Worm (Caenorhabditis elegans) whole organism, L4 larva: ENCODE results near the gene ccm-2.

ENCODE experiments used
- F37D6.2 ChIP-seq: sonication (generic microtip); optimal IDR thresholded peaks from 2 replicates; lab custom pipeline; 2016; ENCODE audit warnings: mild to moderate bottlenecking, missing genetic modification characterization, missing compliant biosample characterization
- F44E2.7 ChIP-seq: fragments of 200-800 bp; sonication (Bioruptor generic); IDR thresholded peaks from 2 replicates; pipeline ENCODE4 v2.1.2; 2022; ENCODE audit warnings: missing genetic modification characterization, missing compliant biosample characterization
- Y75B8A.6 ChIP-seq: fragments of 200-800 bp; sonication (Bioruptor generic); IDR thresholded peaks from 2 replicates; pipeline ENCODE4 v1.3.6; 2022; ENCODE audit warnings: missing genetic modification reagents, missing genetic modification characterization, missing compliant biosample characterization
- aha-1 ChIP-seq: fragments of 150-350 bp; peaks from one replicate; lab custom pipeline; 2014; ENCODE audit warnings: missing biosample characterization, missing genetic modification characterization
- arid-1 ChIP-seq: fragments of 200-800 bp; sonication (Bioruptor generic); conservative IDR thresholded peaks from 2 replicates; pipeline ENCODE4 v1.3.6; 2022; ENCODE audit warnings: missing genetic modification reagents, missing genetic modification characterization, missing compliant biosample characterization
- ces-1 ChIP-seq: fragments of 150-350 bp; sonication (generic microtip); optimal IDR thresholded peaks from 4 replicates; lab custom pipeline; 2014; ENCODE audit warnings: missing biosample characterization, missing genetic modification reagents, missing genetic modification characterization
- cey-2 ChIP-seq: sonication (generic microtip); optimal IDR thresholded peaks from 3 replicates; lab custom pipeline; 2017; ENCODE audit warnings: missing genetic modification characterization, mild to moderate bottlenecking, missing compliant biosample characterization, antibody characterized with exemption, borderline replicate concordance; ENCODE audit not compliant: insufficient read depth
- daf-16 ChIP-seq, 3 experiments: sonication (generic microtip); optimal IDR thresholded peaks; 2 replicates each; lab custom pipeline; 2016 to 2017; ENCODE audit warnings: missing genetic modification characterization in 3 of 3, missing genetic modification reagents in 3 of 3, mild to moderate bottlenecking in 2 of 3, missing compliant biosample characterization in 2 of 3, missing biosample characterization in 1 of 3, moderate library complexity in 1 of 3
- daf-19 ChIP-seq: fragments of 200-800 bp; sonication (Bioruptor generic); conservative IDR thresholded peaks from 2 replicates; pipeline ENCODE4 v1.3.6; 2022; ENCODE audit warnings: missing genetic modification characterization, missing compliant biosample characterization
- daf-8 ChIP-seq: fragments of 200-800 bp; sonication (Bioruptor generic); IDR thresholded peaks from 2 replicates; pipeline ENCODE4 v1.3.6; 2022; ENCODE audit warnings: missing genetic modification characterization, missing compliant biosample characterization
- hlh-11 ChIP-seq: fragments of 200-800 bp; sonication (Bioruptor generic); optimal IDR thresholded peaks from 2 replicates; lab custom pipeline; 2018; ENCODE audit warnings: mild to moderate bottlenecking, missing genetic modification characterization, missing compliant biosample characterization
- lim-7 ChIP-seq: fragments of 200-800 bp; sonication (Bioruptor generic); IDR thresholded peaks from 2 replicates; pipeline ENCODE4 v1.3.6; 2022; ENCODE audit warnings: missing genetic modification characterization, missing compliant biosample characterization
- lin-15B ChIP-seq: fragments of 150-350 bp; sonication (generic microtip); optimal IDR thresholded peaks from 3 replicates; lab custom pipeline; 2014; ENCODE audit warnings: missing biosample characterization, missing genetic modification characterization
- lin-38 ChIP-seq: fragments of 200-800 bp; sonication (Bioruptor generic); IDR thresholded peaks from 2 replicates; pipeline ENCODE4 v1.3.6; 2022; ENCODE audit warnings: missing genetic modification reagents, missing genetic modification characterization, missing compliant biosample characterization
- lsy-2 ChIP-seq, 2 experiments: fragments of 150-350 bp in 1 of 2; sonication (generic microtip) in 1 of 2; optimal IDR thresholded peaks; 2 replicates each; lab custom pipeline; 2014 to 2017; ENCODE audit warnings: missing biosample characterization in 2 of 2, missing genetic modification characterization in 2 of 2
- madf-5 ChIP-seq, 2 experiments: fragments of 200-800 bp; sonication (Bioruptor generic); IDR thresholded peaks; 2 replicates each; pipeline ENCODE4 v1.3.6; 2022; ENCODE audit warnings: missing compliant biosample characterization in 2 of 2, missing genetic modification characterization in 2 of 2
- mdl-1 ChIP-seq, 2 experiments: fragments of 150-350 bp in 1 of 2; sonication (generic microtip) in 1 of 2; optimal IDR thresholded peaks; 2 replicates each; lab custom pipeline; 2014 to 2017; ENCODE audit warnings: missing biosample characterization in 2 of 2, missing genetic modification characterization in 2 of 2
- mdt-29 ChIP-seq: fragments of 200-800 bp; sonication (Bioruptor generic); IDR thresholded peaks from 2 replicates; pipeline ENCODE4 v1.3.6; 2022; ENCODE audit warnings: missing genetic modification reagents, missing genetic modification characterization, missing compliant biosample characterization
- mxl-2 ChIP-seq: fragments of 200-800 bp; sonication (Bioruptor generic); conservative IDR thresholded peaks from 2 replicates; pipeline ENCODE4 v1.3.6; 2022; ENCODE audit warnings: missing genetic modification reagents, missing genetic modification characterization, missing compliant biosample characterization
- mxl-3 ChIP-seq: fragments of 200-800 bp; sonication (Bioruptor generic); optimal IDR thresholded peaks from 2 replicates; lab custom pipeline; 2018; ENCODE audit warnings: mild to moderate bottlenecking, missing genetic modification characterization, missing compliant biosample characterization
- nhr-10 ChIP-seq: fragments of 150-350 bp; optimal IDR thresholded peaks from 2 replicates; lab custom pipeline; 2014; ENCODE audit warnings: missing biosample characterization, missing genetic modification characterization
- nhr-11 ChIP-seq: fragments of 150-350 bp; optimal IDR thresholded peaks from 2 replicates; lab custom pipeline; 2014; ENCODE audit warnings: missing biosample characterization, missing genetic modification characterization
- nhr-111 ChIP-seq: fragments of 200-800 bp; sonication (Bioruptor generic); optimal IDR thresholded peaks from 2 replicates; lab custom pipeline; 2018; ENCODE audit warnings: mild to moderate bottlenecking, missing genetic modification characterization, missing compliant biosample characterization
- nhr-42 ChIP-seq: fragments of 200-800 bp; sonication (Bioruptor generic); IDR thresholded peaks from 2 replicates; pipeline ENCODE4 v1.3.6; 2022; ENCODE audit warnings: missing genetic modification characterization, missing compliant biosample characterization
- nhr-6 ChIP-seq: fragments of 150-350 bp; optimal IDR thresholded peaks from 2 replicates; lab custom pipeline; 2014; ENCODE audit warnings: missing biosample characterization, missing genetic modification characterization
- nhr-77 ChIP-seq: fragments of 150-350 bp; optimal IDR thresholded peaks from 2 replicates; lab custom pipeline; 2014; ENCODE audit warnings: missing biosample characterization, missing genetic modification characterization
- pha-4 ChIP-seq, 2 experiments: fragments of 150-350 bp in 1 of 2; fragments of 200-800 bp in 1 of 2; sonication (Bioruptor generic) in 1 of 2; IDR thresholded peaks in 1 of 2; optimal IDR thresholded peaks in 1 of 2; 2 replicates each; pipeline versions ENCODE4 v1.3.6 to Lab custom; 2014 to 2022; ENCODE audit warnings: missing genetic modification characterization in 2 of 2, missing genetic modification reagents in 2 of 2, missing biosample characterization in 1 of 2, missing compliant biosample characterization in 1 of 2
- pqm-1 ChIP-seq: sonication (generic microtip); optimal IDR thresholded peaks from 2 replicates; lab custom pipeline; 2017; ENCODE audit warnings: missing biosample characterization, missing genetic modification characterization
- rbr-2 ChIP-seq: sonication (generic microtip); optimal IDR thresholded peaks from 2 replicates; lab custom pipeline; 2016; ENCODE audit warnings: missing genotype, missing genetic modification characterization, missing compliant biosample characterization
- saeg-2 ChIP-seq: fragments of 200-800 bp; sonication (Bioruptor generic); IDR thresholded peaks from 2 replicates; pipeline ENCODE4 v1.3.6; 2022; ENCODE audit warnings: missing genetic modification reagents, missing genetic modification characterization, missing compliant biosample characterization
- set-16 ChIP-seq: fragments of 200-800 bp; sonication (Bioruptor generic); IDR thresholded peaks from 2 replicates; pipeline ENCODE4 v1.3.6; 2022; ENCODE audit warnings: missing genetic modification reagents, missing genetic modification characterization, missing compliant biosample characterization
- snpc-1.2 ChIP-seq: fragments of 200-800 bp; sonication (Bioruptor generic); IDR thresholded peaks from 2 replicates; pipeline ENCODE4 v1.3.6; 2022; ENCODE audit warnings: missing genetic modification reagents, missing genetic modification characterization, missing compliant biosample characterization
- tag-97 ChIP-seq: fragments of 200-800 bp; sonication (Bioruptor generic); IDR thresholded peaks from 2 replicates; pipeline ENCODE4 v1.3.6; 2022; ENCODE audit warnings: missing genetic modification characterization, missing compliant biosample characterization
- tra-1 ChIP-seq: fragments of 200-800 bp; sonication (Bioruptor generic); IDR thresholded peaks from 2 replicates; pipeline ENCODE4 v1.3.6; 2022; ENCODE audit warnings: missing genetic modification reagents, missing genetic modification characterization, missing compliant biosample characterization
- unc-130 ChIP-seq: sonication (generic microtip); optimal IDR thresholded peaks from 2 replicates; lab custom pipeline; 2016; ENCODE audit warnings: missing genetic modification reagents, missing genetic modification characterization, missing compliant biosample characterization
- unc-39 ChIP-seq: sonication (generic microtip); optimal IDR thresholded peaks from 2 replicates; lab custom pipeline; 2017; ENCODE audit warnings: missing biosample characterization, missing genetic modification characterization
- vab-7 ChIP-seq: fragments of 200-800 bp; sonication (Bioruptor generic); IDR thresholded peaks from 2 replicates; pipeline ENCODE4 v1.3.6; 2022; ENCODE audit warnings: missing genetic modification reagents, missing genetic modification characterization, missing compliant biosample characterization
- zip-11 ChIP-seq: fragments of 200-800 bp; sonication (Bioruptor generic); IDR thresholded peaks from 2 replicates; pipeline ENCODE4 v1.3.6; 2022; ENCODE audit warnings: missing genetic modification characterization, missing compliant biosample characterization
- zip-2 ChIP-seq: fragments of 150-350 bp; optimal IDR thresholded peaks from 2 replicates; lab custom pipeline; 2014; ENCODE audit warnings: missing biosample characterization, missing genetic modification characterization

Gene ccm-2

ce11 chrIV:1818467-1819076, 15.9 kb upstream of the ccm-2 start:
- TF ChIP-seq F44E2.7 (GFP tag; lab: Robert Waterston, UW) (no peak), nhr-42 (GFP tag; lab: Robert Waterston, UW) (no peak), aha-1 (tag; lab: Kevin White, UChicago) (peak; percentile 38), nhr-111 (GFP tag; lab: Kevin White, UChicago) (no peak), pha-4 (GFP tag; IDR thresholded peaks at IDR 0.05; lab: Robert Waterston, UW) (no peak), pha-4 (tag; optimal IDR thresholded peaks at IDR 0.05; lab: Kevin White, UChicago) (no peak), lin-15B (tag; lab: Kevin White, UChicago) (no peak), lim-7 (GFP tag; lab: Robert Waterston, UW) (no peak), cey-2 (tag; lab: Kevin White, UChicago) (no peak), set-16 (GFP tag; lab: Robert Waterston, UW) (peak; percentile 95), tra-1 (GFP tag; lab: Robert Waterston, UW) (no peak), vab-7 (GFP tag; lab: Robert Waterston, UW) (no peak), nhr-77 (no peak), lin-38 (0 out of 2 replicates have a peak, but pooled peaks have one; percentile 5), daf-16 (GFP tag; optimal IDR thresholded peaks at IDR 0.05; lab: Kevin White, UChicago) (no peak), daf-16 (tag; optimal IDR thresholded peaks at IDR 0.05; lab: Kevin White, UChicago) (no peak), daf-8 (GFP tag; lab: Robert Waterston, UW) (no peak), zip-11 (GFP tag; lab: Robert Waterston, UW) (no peak), ces-1 (GFP tag; lab: Kevin White, UChicago) (no peak), lsy-2 (tag; optimal IDR thresholded peaks at IDR 0.05; lab: Kevin White, UChicago) (no peak), snpc-1.2 (GFP tag; lab: Robert Waterston, UW) (0 out of 2 replicates have a peak, but pooled peaks have one; percentile 22), unc-130 (GFP tag; lab: Kevin White, UChicago) (no peak), arid-1 (no peak), zip-2 (tag; lab: Kevin White, UChicago) (no peak), F37D6.2 (no peak)

- peak; percentile 47 for TF ChIP-seq mxl-3 (GFP tag; lab: Kevin White, UChicago)
- TF ChIP-seq mdl-1 (tag; optimal IDR thresholded peaks at IDR 0.05; lab: Kevin White, UChicago): no peak
- TF ChIP-seq hlh-11 (tag; lab: Kevin White, UChicago): peak; percentile 1
Measured at ce11 chrIV:1820153-1820552, 14.3 kb upstream of the ccm-2 start, which contains the start of gene col-109. Gene col-109 (minus strand): TSS chrIV:1820253.

ce11 chrIV:1821550-1821949, 12.9 kb upstream of the ccm-2 start, which contains the start of gene Y38C1BA.4:
Gene Y38C1BA.4 (plus strand): TSS chrIV:1821850.
- TF ChIP-seq aha-1 (tag; lab: Kevin White, UChicago): no peak
- TF ChIP-seq nhr-10 (tag; lab: Kevin White, UChicago): no peak
- no peak for TF ChIP-seq madf-5 (GFP tag; IDR thresholded peaks at IDR 0.05; lab: Robert Waterston, UW)
- TF ChIP-seq nhr-11: no peak
- TF ChIP-seq daf-19 (GFP tag; lab: Robert Waterston, UW): no peak
- TF ChIP-seq nhr-6 (tag; lab: Kevin White, UChicago): no peak
- no peak for TF ChIP-seq mdt-29 (GFP tag; lab: Robert Waterston, UW)
- no peak for TF ChIP-seq saeg-2 (GFP tag; lab: Robert Waterston, UW)
- TF ChIP-seq Y75B8A.6 (GFP tag; lab: Robert Waterston, UW): no peak
- no peak for TF ChIP-seq rbr-2 (tag; lab: Kevin White, UChicago)
- TF ChIP-seq arid-1: no peak
- no peak for TF ChIP-seq unc-130 (GFP tag; lab: Kevin White, UChicago)
- TF ChIP-seq mxl-2 (GFP tag; lab: Robert Waterston, UW): no peak
- TF ChIP-seq pqm-1 (tag; lab: Kevin White, UChicago): no peak
- no peak for TF ChIP-seq tag-97
- TF ChIP-seq unc-39 (tag; lab: Kevin White, UChicago): no peak
- no peak for TF ChIP-seq hlh-11 (tag; lab: Kevin White, UChicago)
